Fruit fly (Drosophila melanogaster) whole organism, embryonic: ENCODE data around the gene CG14868.

Source experiments
- Adf1 ChIP-seq: fragments of 200-800 bp; sonication (Bioruptor generic); IDR thresholded peaks from 2 replicates; pipeline ENCODE4 v1.3.6; 2022; ENCODE audit warnings: missing biosample characterization, missing genetic modification characterization
- CG10209 ChIP-seq: fragments of 200-800 bp; sonication (Bioruptor generic); optimal IDR thresholded peaks from 3 replicates; lab custom pipeline; 2017; ENCODE audit warnings: missing biosample characterization, mild to moderate bottlenecking, missing genetic modification characterization, missing genetic modification reagents
- CG12299 ChIP-seq: fragments of 200-800 bp; sonication (Bioruptor generic); optimal IDR thresholded peaks from 2 replicates; lab custom pipeline; 2018; ENCODE audit warnings: missing biosample characterization, mild to moderate bottlenecking, missing genetic modification characterization
- CG12391 ChIP-seq: fragments of 200-800 bp; sonication (Bioruptor generic); optimal IDR thresholded peaks from 3 replicates; lab custom pipeline; 2018; ENCODE audit warnings: missing biosample characterization, mild to moderate bottlenecking, missing genetic modification characterization, moderate library complexity
- CG13296 ChIP-seq: fragments of 200-800 bp; sonication (Bioruptor generic); optimal IDR thresholded peaks from 3 replicates; lab custom pipeline; 2018; ENCODE audit warnings: missing biosample characterization, mild to moderate bottlenecking, missing genetic modification characterization
- CG1603 ChIP-seq: fragments of 200-800 bp; sonication (Bioruptor generic); optimal IDR thresholded peaks from 2 replicates; lab custom pipeline; 2019; ENCODE audit warnings: missing biosample characterization, mild to moderate bottlenecking, missing genetic modification characterization, moderate library complexity
- CG17186 ChIP-seq: fragments of 200-800 bp; sonication (Bioruptor generic); optimal IDR thresholded peaks from 3 replicates; lab custom pipeline; 2017; ENCODE audit warnings: missing biosample characterization, missing genetic modification reagents, missing genetic modification characterization
- CG17328 ChIP-seq: fragments of 200-800 bp; sonication (Bioruptor generic); IDR thresholded peaks from 2 replicates; pipeline ENCODE4 v1.3.6; 2022; ENCODE audit warnings: missing biosample characterization, missing genetic modification characterization
- CG17359 ChIP-seq: fragments of 200-800 bp; sonication (Bioruptor generic); optimal IDR thresholded peaks from 3 replicates; lab custom pipeline; 2018; ENCODE audit warnings: missing biosample characterization, mild to moderate bottlenecking, missing genetic modification characterization, moderate library complexity
- CG18262 ChIP-seq: fragments of 200-800 bp; optimal IDR thresholded peaks from 3 replicates; lab custom pipeline; 2019; ENCODE audit warnings: missing biosample characterization, mild to moderate bottlenecking, missing genetic modification characterization, moderate library complexity
- CG18476 ChIP-seq: fragments of 200-800 bp; sonication (Bioruptor generic); optimal IDR thresholded peaks from 2 replicates; lab custom pipeline; 2016; ENCODE audit warnings: missing biosample characterization, mild to moderate bottlenecking, missing genetic modification characterization
- CG2199 ChIP-seq: fragments of 200-800 bp; sonication (Bioruptor generic); IDR thresholded peaks from 3 replicates; pipeline ENCODE4 v1.3.6; 2022; ENCODE audit warnings: missing biosample characterization, missing genetic modification characterization
- CG2712 ChIP-seq: fragments of 200-800 bp; optimal IDR thresholded peaks from 3 replicates; lab custom pipeline; 2019; ENCODE audit warnings: missing biosample characterization, mild to moderate bottlenecking, missing genetic modification characterization, moderate library complexity
- CG5245 ChIP-seq: fragments of 200-800 bp; sonication (Bioruptor generic); optimal IDR thresholded peaks from 3 replicates; lab custom pipeline; 2016; ENCODE audit warnings: missing biosample characterization, missing genetic modification characterization
- CG6654 ChIP-seq: fragments of 200-800 bp; sonication (Bioruptor generic); optimal IDR thresholded peaks from 2 replicates; lab custom pipeline; 2017; ENCODE audit warnings: missing biosample characterization, mild to moderate bottlenecking, missing genetic modification characterization
- CG6689 ChIP-seq: fragments of 200-800 bp; sonication (Bioruptor generic); IDR thresholded peaks from 2 replicates; pipeline ENCODE4 v1.3.6; 2022; ENCODE audit warnings: missing biosample characterization, missing genetic modification characterization
- CG7556 ChIP-seq: fragments of 200-800 bp; sonication (Bioruptor generic); optimal IDR thresholded peaks from 2 replicates; lab custom pipeline; 2017; ENCODE audit warnings: missing biosample characterization, mild to moderate bottlenecking, missing genetic modification characterization
- CG9727 ChIP-seq: fragments of 200-800 bp; sonication (Bioruptor generic); optimal IDR thresholded peaks from 3 replicates; lab custom pipeline; 2017; ENCODE audit warnings: missing biosample characterization, mild to moderate bottlenecking, missing genetic modification characterization
- Deaf1 ChIP-seq: fragments of 200-800 bp; optimal IDR thresholded peaks from 3 replicates; lab custom pipeline; 2019; ENCODE audit warnings: missing biosample characterization, mild to moderate bottlenecking, missing genetic modification characterization, moderate library complexity
- Dfd ChIP-seq, 2 experiments: fragments of >200 bp; optimal IDR thresholded peaks; 2 replicates each; lab custom pipeline; 2017; ENCODE audit warnings: missing biosample characterization in 2 of 2, missing genetic modification characterization in 2 of 2
- Fer1 ChIP-seq: fragments of 200-800 bp; sonication (Bioruptor generic); optimal IDR thresholded peaks from 2 replicates; lab custom pipeline; 2017; ENCODE audit warnings: missing biosample characterization, mild to moderate bottlenecking, missing genetic modification characterization
- Hr3 ChIP-seq: fragments of 200-800 bp; sonication (Bioruptor generic); optimal IDR thresholded peaks from 3 replicates; lab custom pipeline; 2016; ENCODE audit warnings: missing biosample characterization, missing genetic modification characterization
- Med ChIP-seq: fragments of 200-800 bp; sonication (Bioruptor generic); peaks from one replicate; lab custom pipeline; 2016; ENCODE audit warnings: missing biosample characterization, missing genetic modification characterization, mild to moderate bottlenecking, inconsistent platforms, moderate library complexity
- Meics ChIP-seq: fragments of 200-800 bp; sonication (Bioruptor generic); optimal IDR thresholded peaks from 2 replicates; lab custom pipeline; 2017; ENCODE audit warnings: missing biosample characterization, mild to moderate bottlenecking, missing genetic modification characterization
- az2 ChIP-seq: fragments of 200-800 bp; sonication (Bioruptor generic); optimal IDR thresholded peaks from 3 replicates; lab custom pipeline; 2016; ENCODE audit warnings: missing biosample characterization, missing genetic modification characterization
- cato ChIP-seq: fragments of 200-800 bp; sonication (Bioruptor generic); optimal IDR thresholded peaks from 2 replicates; lab custom pipeline; 2016; ENCODE audit warnings: missing biosample characterization, missing genetic modification characterization, borderline replicate concordance
- chif ChIP-seq, 2 experiments: fragments of 200-800 bp; sonication (Bioruptor generic); optimal IDR thresholded peaks; 3 replicates each; lab custom pipeline; 2016; ENCODE audit warnings: missing biosample characterization in 2 of 2, missing genetic modification characterization in 2 of 2
- chn ChIP-seq: fragments of 200-800 bp; sonication (Bioruptor generic); optimal IDR thresholded peaks from 2 replicates; lab custom pipeline; 2016; ENCODE audit warnings: missing biosample characterization, missing genetic modification characterization
- crc ChIP-seq: fragments of 200-800 bp; sonication (Bioruptor generic); optimal IDR thresholded peaks from 2 replicates; lab custom pipeline; 2016; ENCODE audit warnings: missing biosample characterization, missing genetic modification characterization
- dmrt11E ChIP-seq: fragments of 200-800 bp; sonication (Bioruptor generic); optimal IDR thresholded peaks from 3 replicates; lab custom pipeline; 2018; ENCODE audit warnings: missing biosample characterization, mild to moderate bottlenecking, missing genetic modification characterization, moderate library complexity
- ems ChIP-seq: fragments of 200-800 bp; sonication (Bioruptor generic); optimal IDR thresholded peaks from 3 replicates; lab custom pipeline; 2016; ENCODE audit warnings: missing biosample characterization, missing genetic modification characterization
- esg ChIP-seq: fragments of 200-800 bp; sonication (Bioruptor generic); conservative IDR thresholded peaks from 2 replicates; pipeline ENCODE4 v1.3.6; 2022; ENCODE audit warnings: missing biosample characterization, missing genetic modification characterization
- fd96Cb ChIP-seq: fragments of 200-800 bp; sonication (Bioruptor generic); optimal IDR thresholded peaks from 2 replicates; lab custom pipeline; 2018; ENCODE audit warnings: missing biosample characterization, mild to moderate bottlenecking, missing genetic modification characterization, moderate library complexity
- gem ChIP-seq: fragments of 200-800 bp; sonication (Bioruptor generic); optimal IDR thresholded peaks from 2 replicates; lab custom pipeline; 2019; ENCODE audit warnings: missing biosample characterization, mild to moderate bottlenecking, missing genetic modification characterization, moderate library complexity
- gfzf ChIP-seq: fragments of 200-800 bp; sonication (Bioruptor generic); optimal IDR thresholded peaks from 2 replicates; lab custom pipeline; 2016; ENCODE audit warnings: missing biosample characterization, mild to moderate bottlenecking, missing genetic modification characterization, moderate library complexity
- gro ChIP-seq: fragments of 200-800 bp; sonication (Bioruptor generic); optimal IDR thresholded peaks from 2 replicates; lab custom pipeline; 2016; ENCODE audit warnings: missing biosample characterization, missing genetic modification characterization
- ken ChIP-seq: fragments of 200-800 bp; sonication (Bioruptor generic); IDR thresholded peaks from 3 replicates; pipeline ENCODE4 v1.3.6; 2022; ENCODE audit warnings: missing biosample characterization, missing genetic modification characterization
- lmd ChIP-seq: fragments of 200-800 bp; sonication (Bioruptor generic); IDR thresholded peaks from 2 replicates; pipeline ENCODE4 v1.3.6; 2022; ENCODE audit warnings: missing biosample characterization, missing genetic modification characterization
- maf-S ChIP-seq: fragments of 200-800 bp; sonication (Bioruptor generic); optimal IDR thresholded peaks from 2 replicates; lab custom pipeline; 2016; ENCODE audit warnings: missing biosample characterization, missing genetic modification characterization
- p53 ChIP-seq: fragments of 200-800 bp; sonication (Bioruptor generic); optimal IDR thresholded peaks from 2 replicates; lab custom pipeline; 2016; ENCODE audit warnings: missing biosample characterization, missing genetic modification characterization
- salm ChIP-seq: fragments of 200-800 bp; sonication (Bioruptor generic); optimal IDR thresholded peaks from 2 replicates; lab custom pipeline; 2018; ENCODE audit warnings: missing biosample characterization, mild to moderate bottlenecking, missing genetic modification characterization
- sd ChIP-seq: fragments of 200-800 bp; sonication (Bioruptor generic); optimal IDR thresholded peaks from 3 replicates; lab custom pipeline; 2018; ENCODE audit warnings: missing biosample characterization, mild to moderate bottlenecking, missing genetic modification characterization, moderate library complexity
- seq ChIP-seq: fragments of 200-800 bp; sonication (Bioruptor generic); IDR thresholded peaks from 2 replicates; pipeline ENCODE4 v1.3.6; 2022; ENCODE audit warnings: missing biosample characterization, missing genetic modification characterization
- ssp ChIP-seq: fragments of 200-800 bp; sonication (Bioruptor generic); IDR thresholded peaks from 2 replicates; pipeline ENCODE4 v1.3.6; 2022; ENCODE audit warnings: missing biosample characterization, missing genetic modification characterization
- stc ChIP-seq: fragments of 200-800 bp; sonication (Bioruptor generic); IDR thresholded peaks from 2 replicates; pipeline ENCODE4 v1.3.6; 2022; ENCODE audit warnings: missing biosample characterization, missing genetic modification characterization
- tll ChIP-seq, 2 experiments: fragments of 200-800 bp in 1 of 2; fragments of >200 bp in 1 of 2; sonication (Bioruptor generic) in 1 of 2; optimal IDR thresholded peaks; 2 replicates each; lab custom pipeline; 2017 to 2019; ENCODE audit warnings: missing biosample characterization in 2 of 2, missing genetic modification characterization in 2 of 2, mild to moderate bottlenecking in 1 of 2, moderate library complexity in 1 of 2
- toy ChIP-seq: fragments of 200-800 bp; sonication (Bioruptor generic); IDR thresholded peaks from 2 replicates; pipeline ENCODE4 v1.3.6; 2022; ENCODE audit warnings: missing biosample characterization, missing genetic modification characterization
- zf30C ChIP-seq: fragments of 200-800 bp; sonication (Bioruptor generic); optimal IDR thresholded peaks from 3 replicates; lab custom pipeline; 2018; ENCODE audit warnings: missing biosample characterization, mild to moderate bottlenecking, missing genetic modification characterization

CG14868 gene

dm6 chr3R:15366839-15367238, 2.9 kb downstream of the CG14868 start (continued):
- TF ChIP-seq Adf1 (GFP tag; lab: Robert Waterston, UW) (0 out of 2 replicates have a peak, but pooled peaks have one; percentile 11), lmd (peak; percentile 48), Fer1 (GFP tag; lab: Kevin White, UChicago) (peak; percentile 59), Hr3 (peak; percentile 11), ssp (GFP tag; lab: Robert Waterston, UW) (0 out of 2 replicates have a peak, but pooled peaks have one; percentile 27), Meics (GFP tag; lab: Kevin White, UChicago) (peak; percentile 13), CG2199 (GFP tag; lab: Robert Waterston, UW) (no peak), CG18262 (peak; percentile 47), ken (GFP tag; lab: Robert Waterston, UW) (no peak; the same call in 2 of the 3 replicates), toy (GFP tag; lab: Robert Waterston, UW) (no peak), CG18476 (GFP tag; lab: Kevin White, UChicago) (peak; percentile 4), cato (GFP tag; lab: Kevin White, UChicago) (no peak), gfzf (GFP tag; lab: Kevin White, UChicago) (no peak), salm (peak; percentile 16), dmrt11E (tag; lab: Kevin White, UChicago) (peak; percentile 15), CG13296 (GFP tag; lab: Kevin White, UChicago) (peak; percentile 20), seq (GFP tag; lab: Robert Waterston, UW) (peak; percentile 67), CG5245 (no peak), ems (GFP tag; lab: Kevin White, UChicago) (peak; percentile 11), CG17359 (peak; percentile 45), Med (GFP tag; lab: Kevin White, UChicago) (peak; percentile 29), chn (GFP tag; lab: Kevin White, UChicago) (no peak), az2 (GFP tag; lab: Kevin White, UChicago) (no peak), Deaf1 (tag; lab: Kevin White, UChicago) (no peak), gro (GFP tag; lab: Kevin White, UChicago) (no peak), maf-S (GFP tag; lab: Kevin White, UChicago) (no peak), chif (GFP tag; optimal IDR thresholded peaks at IDR 0.05; lab: Kevin White, UChicago) (no peak), CG6689 (GFP tag; lab: Robert Waterston, UW) (0 out of 2 replicates have a peak, but pooled peaks have one; percentile 29), tll (GFP tag; optimal IDR thresholded peaks at IDR 0.05; lab: Kevin White, UChicago) (no peak), sd (no peak), CG17328 (GFP tag; lab: Robert Waterston, UW) (peak; percentile 59), stc (GFP tag; lab: Robert Waterston, UW) (0 out of 2 replicates have a peak, but pooled peaks have one; percentile 27), p53 (GFP tag; lab: Kevin White, UChicago) (no peak), CG2712 (peak; percentile 45), gem (tag; lab: Kevin White, UChicago) (peak; percentile 82), CG10209 (GFP tag; lab: Kevin White, UChicago) (peak; percentile 37), CG17186 (GFP tag; lab: Kevin White, UChicago) (no peak), zf30C (GFP tag; lab: Kevin White, UChicago) (peak; percentile 56), fd96Cb (peak; percentile 29), CG12391 (tag; lab: Kevin White, UChicago) (peak; percentile 62), CG1603 (tag; lab: Kevin White, UChicago) (peak; percentile 17), crc (GFP tag; lab: Kevin White, UChicago) (no peak), CG6654 (no peak), Dfd (GFP tag; optimal IDR thresholded peaks at IDR 0.05; lab: Kevin White, UChicago) (no peak), esg (GFP tag; lab: Robert Waterston, UW) (peak; percentile 45; the same call in 1 of the 2 replicates), CG9727 (peak; percentile 37), CG7556 (GFP tag; lab: Kevin White, UChicago) (peak; percentile 73), CG12299 (tag; lab: Kevin White, UChicago) (no peak)
- TF ChIP-seq, all 482 proteins: peak for 85
